Fruit fly (Drosophila melanogaster) whole organism, adult: ENCODE data around the gene mbf1.

Experiments used
- CG33017 ChIP-seq: fragments of 200-800 bp; sonication (Bioruptor generic); optimal IDR thresholded peaks from 2 replicates; lab custom pipeline; 2018; ENCODE audit warnings: missing biosample characterization, mild to moderate bottlenecking, missing genetic modification characterization, moderate library complexity
- bab1 ChIP-seq: fragments of 200-800 bp; sonication (Bioruptor generic); optimal IDR thresholded peaks from 3 replicates; lab custom pipeline; 2019; ENCODE audit warnings: missing biosample characterization, mild to moderate bottlenecking, missing genetic modification characterization, moderate library complexity
- kay ChIP-seq: fragments of 200-800 bp; sonication (Bioruptor generic); peaks from one replicate; lab custom pipeline; 2016; ENCODE audit warnings: missing biosample characterization, missing genetic modification characterization, borderline replicate concordance
- toe ChIP-seq: fragments of 200-800 bp; sonication (Bioruptor generic); optimal IDR thresholded peaks from 2 replicates; lab custom pipeline; 2016; ENCODE audit warnings: missing biosample characterization, missing genetic modification characterization

DNA sequence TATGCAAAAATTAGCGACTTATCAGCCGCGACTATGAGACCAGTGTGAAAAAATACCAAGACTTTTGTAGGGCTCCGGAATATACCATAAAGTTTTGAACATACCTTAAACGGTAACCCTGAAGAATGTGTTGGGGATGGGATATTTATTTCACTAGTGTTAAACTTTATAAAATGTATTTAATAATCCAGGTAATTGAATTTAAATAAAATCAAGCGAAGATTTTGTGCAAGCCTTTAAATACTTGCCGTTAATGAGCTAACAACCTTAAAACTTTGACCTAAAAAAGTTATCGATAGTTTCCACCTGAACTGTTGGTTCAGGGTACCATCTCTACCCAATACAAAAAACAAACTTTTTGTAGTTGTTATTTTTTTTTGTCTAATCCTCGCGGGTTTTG is 37.9 kb downstream of the mbf1 start, which contains the start of gene CG4101:
- TF ChIP-seq toe (GFP tag; lab: Kevin White, UChicago) (peak; percentile 95), CG33017 (tag; lab: Kevin White, UChicago) (peak; percentile 84), kay (GFP tag; lab: Kevin White, UChicago) (peak; percentile 96), bab1 (GFP tag; lab: Kevin White, UChicago) (peak; percentile 89)
